Fruit fly (Drosophila melanogaster) whole organism, embryonic: ENCODE results near the gene cnc.
A peak's percentile ranks its signal among the peaks of the same experiment; 100 is the strongest.

Source experiments
- Ada2b ChIP-seq: fragments of 200-800 bp; sonication (Bioruptor generic); IDR thresholded peaks from 2 replicates; pipeline ENCODE4 v1.3.6; 2022; ENCODE audit warnings: missing biosample characterization, missing genetic modification characterization
- Antp ChIP-seq: fragments of 200-800 bp; sonication (Bioruptor generic); optimal IDR thresholded peaks from 3 replicates; lab custom pipeline; 2016; ENCODE audit warnings: missing biosample characterization, missing genetic modification characterization
- CG10959 ChIP-seq: fragments of 200-800 bp; sonication (Bioruptor generic); IDR thresholded peaks from 2 replicates; pipeline ENCODE4 v1.3.6; 2022; ENCODE audit warnings: missing biosample characterization, missing genetic modification characterization
- CG10979 ChIP-seq: fragments of 200-800 bp; sonication (Bioruptor generic); optimal IDR thresholded peaks from 2 replicates; lab custom pipeline; 2018; ENCODE audit warnings: missing biosample characterization, mild to moderate bottlenecking, missing genetic modification characterization, moderate library complexity
- CG1233 ChIP-seq: fragments of 200-800 bp; sonication (Bioruptor generic); optimal IDR thresholded peaks from 4 replicates; lab custom pipeline; 2018; ENCODE audit warnings: missing biosample characterization, mild to moderate bottlenecking, missing genetic modification characterization
- CG14441 ChIP-seq: fragments of 200-800 bp; sonication (Bioruptor generic); IDR thresholded peaks from 2 replicates; pipeline ENCODE4 v1.3.6; 2022; ENCODE audit warnings: missing biosample characterization, missing genetic modification characterization
- CG15696 ChIP-seq: fragments of 200-800 bp; sonication (Bioruptor generic); optimal IDR thresholded peaks from 2 replicates; lab custom pipeline; 2019; ENCODE audit warnings: missing biosample characterization, mild to moderate bottlenecking, missing genetic modification characterization, moderate library complexity
- CG17186 ChIP-seq: fragments of 200-800 bp; sonication (Bioruptor generic); optimal IDR thresholded peaks from 3 replicates; lab custom pipeline; 2017; ENCODE audit warnings: missing biosample characterization, missing genetic modification reagents, missing genetic modification characterization
- CG17612 ChIP-seq: fragments of 200-800 bp; sonication (Bioruptor generic); IDR thresholded peaks from 2 replicates; pipeline ENCODE4 v1.3.6; 2022; ENCODE audit warnings: missing biosample characterization, missing genetic modification characterization
- CG30020 ChIP-seq: fragments of 200-800 bp; optimal IDR thresholded peaks from 2 replicates; lab custom pipeline; 2019; ENCODE audit warnings: missing biosample characterization, mild to moderate bottlenecking, missing genetic modification characterization, moderate library complexity
- CG30403 ChIP-seq: fragments of 200-800 bp; sonication (Bioruptor generic); optimal IDR thresholded peaks from 3 replicates; lab custom pipeline; 2016; ENCODE audit warnings: missing biosample characterization, missing genetic modification characterization
- CG32767 ChIP-seq: fragments of 200-800 bp; sonication (Bioruptor generic); IDR thresholded peaks from 2 replicates; pipeline ENCODE4 v1.3.6; 2022; ENCODE audit warnings: missing biosample characterization, missing genetic modification characterization
- CG34422 ChIP-seq: fragments of 200-800 bp; sonication (Bioruptor generic); IDR thresholded peaks from 3 replicates; pipeline ENCODE4 v1.3.6; 2022; ENCODE audit warnings: missing biosample characterization, missing genetic modification characterization
- CG3838 ChIP-seq: fragments of 200-800 bp; sonication (Bioruptor generic); optimal IDR thresholded peaks from 3 replicates; lab custom pipeline; 2016; ENCODE audit warnings: missing biosample characterization, missing genetic modification characterization
- CG3847 ChIP-seq: fragments of 200-800 bp; sonication (Bioruptor generic); IDR thresholded peaks from 2 replicates; pipeline ENCODE4 v1.3.6; 2022; ENCODE audit warnings: missing biosample characterization, missing genetic modification characterization
- CG7839 ChIP-seq: fragments of 200-800 bp; sonication (Bioruptor generic); optimal IDR thresholded peaks from 3 replicates; lab custom pipeline; 2018; ENCODE audit warnings: missing biosample characterization, mild to moderate bottlenecking, missing genetic modification characterization, moderate library complexity
- CG8089 ChIP-seq: fragments of 200-800 bp; sonication (Bioruptor generic); optimal IDR thresholded peaks from 3 replicates; lab custom pipeline; 2016; ENCODE audit warnings: missing biosample characterization, missing genetic modification characterization
- CG8290 ChIP-seq, 3 experiments: fragments of 200-800 bp; sonication (Bioruptor generic); optimal IDR thresholded peaks; 2 replicates each; lab custom pipeline; 2016 to 2019; ENCODE audit warnings: missing biosample characterization in 3 of 3, missing genetic modification characterization in 3 of 3, mild to moderate bottlenecking in 2 of 3, moderate library complexity in 1 of 3
- CG8765 ChIP-seq: fragments of 200-800 bp; sonication (Bioruptor generic); IDR thresholded peaks from 2 replicates; pipeline ENCODE4 v1.3.6; 2022; ENCODE audit warnings: missing biosample characterization, missing genetic modification characterization
- CG9932 ChIP-seq: fragments of 200-800 bp; sonication (Bioruptor generic); IDR thresholded peaks from 2 replicates; pipeline ENCODE4 v1.3.6; 2022; ENCODE audit warnings: missing biosample characterization, missing genetic modification characterization
- CkIIα-i1 ChIP-seq: fragments of 200-800 bp; sonication (Bioruptor generic); IDR thresholded peaks from 2 replicates; pipeline ENCODE4 v1.3.6; 2022; ENCODE audit warnings: missing biosample characterization, missing genetic modification characterization
- Deaf1 ChIP-seq: fragments of 200-800 bp; optimal IDR thresholded peaks from 3 replicates; lab custom pipeline; 2019; ENCODE audit warnings: missing biosample characterization, mild to moderate bottlenecking, missing genetic modification characterization, moderate library complexity
- Dip3 ChIP-seq: fragments of 200-800 bp; sonication (Bioruptor generic); optimal IDR thresholded peaks from 3 replicates; lab custom pipeline; 2016; ENCODE audit warnings: missing biosample characterization, missing genetic modification characterization
- Elba2 ChIP-seq: fragments of 200-800 bp; sonication (Bioruptor generic); optimal IDR thresholded peaks from 3 replicates; lab custom pipeline; 2016; ENCODE audit warnings: missing biosample characterization, missing genetic modification characterization
- Fer1 ChIP-seq: fragments of 200-800 bp; sonication (Bioruptor generic); optimal IDR thresholded peaks from 2 replicates; lab custom pipeline; 2017; ENCODE audit warnings: missing biosample characterization, mild to moderate bottlenecking, missing genetic modification characterization
- HLH4C ChIP-seq: fragments of 200-800 bp; sonication (Bioruptor generic); IDR thresholded peaks from 3 replicates; pipeline ENCODE4 v1.3.6; 2022; ENCODE audit warnings: missing biosample characterization, missing genetic modification characterization; ENCODE audit not compliant: partially characterized antibody
- Max ChIP-seq: fragments of 200-800 bp; sonication (Bioruptor generic); optimal IDR thresholded peaks from 2 replicates; lab custom pipeline; 2016; ENCODE audit warnings: missing biosample characterization, mild to moderate bottlenecking, missing genetic modification characterization
- NK7.1 ChIP-seq: fragments of 200-800 bp; sonication (Bioruptor generic); optimal IDR thresholded peaks from 3 replicates; lab custom pipeline; 2016; ENCODE audit warnings: missing biosample characterization, missing genetic modification characterization
- Nf-YA ChIP-seq: fragments of 200-800 bp; sonication (Bioruptor generic); IDR thresholded peaks from 2 replicates; pipeline ENCODE4 v1.3.6; 2022; ENCODE audit warnings: missing biosample characterization, missing genetic modification characterization
- Stat92E ChIP-seq, 3 experiments: fragments of >200 bp in 2 of 3; fragments of 200-800 bp in 1 of 3; sonication (Bioruptor generic) in 1 of 3; optimal IDR thresholded peaks; 2 replicates each; lab custom pipeline; 2017 to 2019; ENCODE audit warnings: missing biosample characterization in 3 of 3, missing genetic modification characterization in 3 of 3, mild to moderate bottlenecking in 1 of 3, moderate library complexity in 1 of 3
- Usf ChIP-seq: fragments of 200-800 bp; sonication (Bioruptor generic); optimal IDR thresholded peaks from 2 replicates; lab custom pipeline; 2017; ENCODE audit warnings: missing genotype, missing biosample characterization, missing genetic modification characterization
- ab ChIP-seq: fragments of 200-800 bp; sonication (Bioruptor generic); optimal IDR thresholded peaks from 2 replicates; lab custom pipeline; 2016; ENCODE audit warnings: missing biosample characterization, missing genetic modification characterization
- abd-A ChIP-seq: fragments of 200-800 bp; sonication (Bioruptor generic); optimal IDR thresholded peaks from 3 replicates; lab custom pipeline; 2019; ENCODE audit warnings: missing biosample characterization, mild to moderate bottlenecking, missing genetic modification characterization, moderate library complexity
- ash1 ChIP-seq: fragments of 200-800 bp; sonication (Bioruptor generic); optimal IDR thresholded peaks from 2 replicates; lab custom pipeline; 2018; ENCODE audit warnings: missing biosample characterization, mild to moderate bottlenecking, missing genetic modification characterization
- cato ChIP-seq: fragments of 200-800 bp; sonication (Bioruptor generic); optimal IDR thresholded peaks from 2 replicates; lab custom pipeline; 2016; ENCODE audit warnings: missing biosample characterization, missing genetic modification characterization, borderline replicate concordance
- dm ChIP-seq: fragments of 200-800 bp; sonication (Bioruptor generic); optimal IDR thresholded peaks from 3 replicates; lab custom pipeline; 2016; ENCODE audit warnings: missing biosample characterization, missing genetic modification characterization
- dpn ChIP-seq, 2 experiments: fragments of 200-800 bp; sonication (Bioruptor generic); optimal IDR thresholded peaks; 3 replicates each; lab custom pipeline; 2016; ENCODE audit warnings: missing biosample characterization in 2 of 2, missing genetic modification characterization in 2 of 2
- fd64A ChIP-seq: fragments of 200-800 bp; sonication (Bioruptor generic); optimal IDR thresholded peaks from 3 replicates; lab custom pipeline; 2018; ENCODE audit warnings: missing biosample characterization, mild to moderate bottlenecking, missing genetic modification characterization
- gfzf ChIP-seq: fragments of 200-800 bp; sonication (Bioruptor generic); optimal IDR thresholded peaks from 2 replicates; lab custom pipeline; 2016; ENCODE audit warnings: missing biosample characterization, mild to moderate bottlenecking, missing genetic modification characterization, moderate library complexity
- her ChIP-seq: fragments of 200-800 bp; sonication (Bioruptor generic); optimal IDR thresholded peaks from 2 replicates; lab custom pipeline; 2016; ENCODE audit warnings: missing biosample characterization, missing genetic modification characterization
- prd ChIP-seq, 3 experiments: fragments of >200 bp in 2 of 3; fragments of 200-800 bp in 1 of 3; sonication (Bioruptor generic) in 1 of 3; optimal IDR thresholded peaks in 2 of 3; IDR thresholded peaks in 1 of 3; 2 replicates in 2 of 3; 3 replicates in 1 of 3; pipeline versions ENCODE4 v1.3.6 to Lab custom; 2017 to 2022; ENCODE audit warnings: missing biosample characterization in 1 of 3, missing genetic modification characterization in 1 of 3
- ro ChIP-seq: fragments of 200-800 bp; sonication (Bioruptor generic); IDR thresholded peaks from 2 replicates; pipeline ENCODE4 v1.3.6; 2022; ENCODE audit warnings: missing biosample characterization, missing genetic modification characterization
- run ChIP-seq: fragments of 200-800 bp; sonication (Bioruptor generic); optimal IDR thresholded peaks from 3 replicates; lab custom pipeline; 2018; ENCODE audit warnings: missing biosample characterization, mild to moderate bottlenecking, missing genetic modification characterization
- schlank ChIP-seq: fragments of 200-800 bp; sonication (Bioruptor generic); optimal IDR thresholded peaks from 2 replicates; lab custom pipeline; 2018; ENCODE audit warnings: missing biosample characterization, mild to moderate bottlenecking, missing genetic modification characterization
- tna ChIP-seq: fragments of 200-800 bp; sonication (Bioruptor generic); IDR thresholded peaks from 2 replicates; pipeline ENCODE4 v1.3.6; 2022; ENCODE audit warnings: missing biosample characterization, missing genetic modification characterization; ENCODE audit not compliant: partially characterized antibody
- vnd ChIP-seq: fragments of 200-800 bp; sonication (Bioruptor generic); IDR thresholded peaks from 3 replicates; pipeline ENCODE4 v1.3.6; 2022; ENCODE audit warnings: missing biosample characterization, missing genetic modification characterization; ENCODE audit not compliant: partially characterized antibody
- vvl ChIP-seq: fragments of 200-800 bp; sonication (Bioruptor generic); IDR thresholded peaks from 2 replicates; pipeline ENCODE4 v1.3.6; 2022; ENCODE audit warnings: missing biosample characterization, missing genetic modification characterization
- wdn ChIP-seq: fragments of 200-800 bp; sonication (Bioruptor generic); IDR thresholded peaks from 2 replicates; pipeline ENCODE4 v1.3.6; 2022; ENCODE audit warnings: missing biosample characterization, missing genetic modification characterization
- wek ChIP-seq: fragments of 200-800 bp; sonication (Bioruptor generic); optimal IDR thresholded peaks from 3 replicates; lab custom pipeline; 2018; ENCODE audit warnings: missing biosample characterization, mild to moderate bottlenecking, missing genetic modification characterization, moderate library complexity

Gene cnc

dm6 chr3R:23156865-23157515 lies 69.5 kb downstream of the cnc start (continued):
- TF ChIP-seq Stat92E (GFP tag; optimal IDR thresholded peaks at IDR 0.05; lab: Kevin White, UChicago) (no peak), CG30020 (tag; lab: Kevin White, UChicago) (no peak), CG10979 (peak; percentile 25), dm (GFP tag; lab: Kevin White, UChicago) (no peak), gfzf (GFP tag; lab: Kevin White, UChicago) (no peak), Deaf1 (tag; lab: Kevin White, UChicago) (peak; percentile 21), fd64A (GFP tag; lab: Kevin White, UChicago) (peak; percentile 44), CG3838 (no peak), CG30403 (GFP tag; lab: Kevin White, UChicago) (no peak), CG3847 (GFP tag; lab: Robert Waterston, UW) (no peak), CG8290 (GFP tag; optimal IDR thresholded peaks at IDR 0.05; lab: Kevin White, UChicago) (no peak), CG8290 (tag; optimal IDR thresholded peaks at IDR 0.05; lab: Kevin White, UChicago) (peak; percentile 8 to 24), schlank (tag; lab: Kevin White, UChicago) (no peak), run (tag; lab: Kevin White, UChicago) (peak; percentile 34), Fer1 (peak; percentile 28), vvl (GFP tag; lab: Robert Waterston, UW) (0 out of 2 replicates have a peak, but pooled peaks have one; percentile 21), her (no peak), Elba2 (GFP tag; lab: Kevin White, UChicago) (no peak), Nf-YA (GFP tag; lab: Robert Waterston, UW) (0 out of 2 replicates have a peak, but pooled peaks have one; percentile 13), CG9932 (GFP tag; lab: Robert Waterston, UW) (no peak), NK7.1 (GFP tag; lab: Kevin White, UChicago) (no peak), CG8089 (no peak), CkIIα-i1 (GFP tag; lab: Robert Waterston, UW) (no peak), CG32767 (peak; percentile 99), CG7839 (tag; lab: Kevin White, UChicago) (peak; percentile 14), CG8765 (GFP tag; lab: Robert Waterston, UW) (no peak), CG10959 (GFP tag; lab: Robert Waterston, UW) (peak; percentile 17; the same call in 1 of the 2 replicates), Dip3 (GFP tag; lab: Kevin White, UChicago) (no peak), CG17186 (GFP tag; lab: Kevin White, UChicago) (no peak), cato (GFP tag; lab: Kevin White, UChicago) (no peak), CG15696 (tag; lab: Kevin White, UChicago) (peak; percentile 5), CG1233 (GFP tag; lab: Kevin White, UChicago) (peak; percentile 40), Ada2b (GFP tag; lab: Robert Waterston, UW) (no peak), Max (GFP tag; lab: Kevin White, UChicago) (no peak), CG34422 (GFP tag; lab: Robert Waterston, UW) (peak; percentile 89), ab (GFP tag; lab: Kevin White, UChicago) (no peak), vnd (GFP tag; lab: Robert Waterston, UW) (no peak), abd-A (tag; lab: Kevin White, UChicago) (peak; percentile 91), HLH4C (no peak), CG14441 (GFP tag; lab: Robert Waterston, UW) (no peak), Antp (GFP tag; lab: Kevin White, UChicago) (no peak), tna (GFP tag; lab: Robert Waterston, UW) (no peak), wek (GFP tag; lab: Kevin White, UChicago) (no peak), CG17612 (no peak), prd (optimal IDR thresholded peaks at IDR 0.05; lab: Kevin White, UChicago) (no peak), prd (GFP tag; IDR thresholded peaks at IDR 0.05; lab: Robert Waterston, UW) (no peak), Usf (GFP tag; lab: Kevin White, UChicago) (no peak), ash1 (GFP tag; lab: Kevin White, UChicago) (no peak), wdn (GFP tag; lab: Robert Waterston, UW) (0 out of 2 replicates have a peak, but pooled peaks have one; percentile 29), dpn (GFP tag; optimal IDR thresholded peaks at IDR 0.05; lab: Kevin White, UChicago) (no peak), ro (GFP tag; lab: Robert Waterston, UW) (no peak)
